Worm (Caenorhabditis elegans): Measurements from ENCODE around the gene Y66A7A.4.
A peak's percentile ranks its signal among the peaks of the same experiment; 100 is the strongest.

The Y66A7A.4 gene

ce11 chrIII:11659804-11660203 lies 47.4 kb downstream of the Y66A7A.4 start:
- no peak for TF ChIP-seq lsy-12 (tag; optimal IDR thresholded peaks at IDR 0.05)
- TF ChIP-seq lin-39 (tag; optimal IDR thresholded peaks at IDR 0.05): peak; percentile 48

- TF ChIP-seq fkh-2 (tag; optimal IDR thresholded peaks at IDR 0.05) (no peak), daf-12 (tag; optimal IDR thresholded peaks at IDR 0.05) (no peak), nfya-1 (tag; optimal IDR thresholded peaks at IDR 0.05; ENCODE audit: insufficient read depth) (peak; percentile 40), ceh-16 (tag; optimal IDR thresholded peaks at IDR 0.05) (no peak), skn-1 (tag; optimal IDR thresholded peaks at IDR 0.05) (no peak), aly-2 (tag; optimal IDR thresholded peaks at IDR 0.05) (no peak), mdl-1 (tag; optimal IDR thresholded peaks at IDR 0.05) (no peak), pha-4 (tag; optimal IDR thresholded peaks at IDR 0.05) (peak; percentile 26), fkh-10 (GFP tag; optimal IDR thresholded peaks at IDR 0.05) (no peak), nhr-23 (tag; optimal IDR thresholded peaks at IDR 0.05) (no peak)
Observed at ce11 chrIII:11660736-11661135, 48.3 kb downstream of the Y66A7A.4 start.

ce11 chrIII:11663400-11663799 lies 51.0 kb downstream of the Y66A7A.4 start:
- peak; percentile 48 for TF ChIP-seq nfya-1 (tag; optimal IDR thresholded peaks at IDR 0.05; ENCODE audit: insufficient read depth)
- TF ChIP-seq egl-5 (tag; optimal IDR thresholded peaks at IDR 0.05): no peak
- TF ChIP-seq nhr-43 (tag; optimal IDR thresholded peaks at IDR 0.05; ENCODE audit: poor library complexity, severe bottlenecking): no peak
- TF ChIP-seq eor-1 (tag; optimal IDR thresholded peaks at IDR 0.05): no peak
